Worm (Caenorhabditis elegans): Measurements from ENCODE around the gene F56C4.1.

F56C4.1 gene

DNA sequence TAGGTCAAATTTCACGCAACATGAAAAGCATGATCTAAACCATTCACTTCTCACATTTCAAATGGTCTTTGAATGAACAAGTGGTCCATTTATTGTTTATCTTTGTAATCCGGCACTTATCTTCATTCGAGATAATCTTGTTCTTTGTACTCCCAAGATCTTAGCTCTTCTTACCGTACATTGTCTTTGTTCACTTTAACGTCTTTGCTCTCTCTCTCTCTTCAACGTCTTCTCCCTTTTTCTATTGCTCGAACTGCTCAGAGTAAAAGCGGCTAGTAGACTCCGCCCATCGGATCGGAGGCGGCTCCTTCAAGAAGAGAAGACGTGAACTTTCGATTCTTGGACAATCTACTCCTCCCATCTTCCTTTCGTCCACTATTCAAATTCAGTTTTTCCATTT is at the start of gene F56C4.1:
Gene F56C4.1, plus strand, starts transcription at position 301 of the 400 bp plus-strand sequence.
- no peak for TF ChIP-seq ceh-14 (tag; optimal IDR thresholded peaks at IDR 0.05)

DNA sequence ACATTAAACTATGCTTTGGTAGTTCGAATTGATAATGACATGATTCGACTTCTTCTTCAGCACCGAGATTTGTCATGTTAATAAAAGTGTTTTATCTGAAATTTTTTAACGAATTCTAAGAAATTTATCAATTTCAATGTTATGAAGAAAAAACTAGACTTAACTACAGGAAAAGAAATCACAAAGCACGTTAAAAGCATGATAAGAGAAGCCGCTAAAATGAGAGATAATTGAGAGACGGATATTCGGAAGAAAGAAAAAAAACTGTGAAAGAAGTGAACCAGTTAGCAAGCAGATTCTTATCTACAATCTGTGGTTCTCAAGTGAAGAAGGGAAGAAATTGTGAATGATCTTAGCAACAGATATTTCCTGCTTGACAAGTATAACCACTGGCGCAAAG is 47.7 kb upstream of the F56C4.1 start, which contains the start of gene C43F9.4:
Gene C43F9.4, minus strand, starts transcription at position 101 of the 400 bp plus-strand sequence.
- TF ChIP-seq pha-4 (tag; optimal IDR thresholded peaks at IDR 0.05) (no peak), rnt-1 (tag; optimal IDR thresholded peaks at IDR 0.05) (no peak), ama-1 (optimal IDR thresholded peaks at IDR 0.05) (no peak), unc-55 (GFP tag; optimal IDR thresholded peaks at IDR 0.05) (no peak), elt-4 (tag; optimal IDR thresholded peaks at IDR 0.05) (no peak), ceh-18 (tag; optimal IDR thresholded peaks at IDR 0.05) (no peak), ceh-48 (tag; optimal IDR thresholded peaks at IDR 0.05) (no peak), ceh-9 (tag; optimal IDR thresholded peaks at IDR 0.05) (no peak), ceh-24 (tag; optimal IDR thresholded peaks at IDR 0.05) (no peak), sdc-2 (tag; optimal IDR thresholded peaks at IDR 0.05) (no peak), pqm-1 (tag; optimal IDR thresholded peaks at IDR 0.05) (no peak), ceh-2 (tag; optimal IDR thresholded peaks at IDR 0.05) (no peak), lin-11 (tag; optimal IDR thresholded peaks at IDR 0.05) (no peak), dmd-4 (tag; optimal IDR thresholded peaks at IDR 0.05; ENCODE audit: borderline replicate concordance) (no peak), fax-1 (tag; optimal IDR thresholded peaks at IDR 0.05) (no peak), ahr-1 (tag; optimal IDR thresholded peaks at IDR 0.05) (no peak), hlh-30 (tag; optimal IDR thresholded peaks at IDR 0.05; ENCODE audit: insufficient read depth) (no peak), C38D4.7 (GFP tag; optimal IDR thresholded peaks at IDR 0.05) (no peak)

DNA sequence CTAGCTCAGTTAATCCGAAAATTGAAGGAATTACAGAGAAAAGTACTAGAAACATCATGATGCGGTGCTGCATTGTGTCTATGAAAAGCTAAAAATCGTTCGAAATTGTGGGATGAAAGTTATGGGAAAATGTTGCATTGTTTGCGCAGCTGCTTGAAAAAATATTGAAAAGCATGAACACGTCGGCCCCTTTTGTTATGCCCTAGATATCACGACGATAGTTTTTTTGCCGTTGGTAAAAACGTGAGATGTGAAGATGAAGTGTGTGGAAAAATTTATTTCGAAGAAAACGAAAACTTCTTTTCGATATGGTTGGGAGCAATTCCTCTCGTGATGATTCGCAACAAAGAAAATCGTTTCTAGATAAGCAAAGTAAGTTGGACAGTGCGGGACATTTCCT is 46.1 kb upstream of the F56C4.1 start, which contains the start of the genes C43F9.5 and nkb-2:
Gene C43F9.5, minus strand, starts transcription at position 101 of the 400 bp plus-strand sequence.
Gene nkb-2, plus strand, starts transcription at position 277 of the 400 bp plus-strand sequence.
- TF ChIP-seq fax-1 (tag; optimal IDR thresholded peaks at IDR 0.05), result no peak
- no peak for TF ChIP-seq ceh-6 (GFP tag; optimal IDR thresholded peaks at IDR 0.05)
- no peak for TF ChIP-seq ceh-14 (tag; optimal IDR thresholded peaks at IDR 0.05)
- no peak for TF ChIP-seq nhr-11 (tag; optimal IDR thresholded peaks at IDR 0.05)
- no peak for TF ChIP-seq ceh-31 (tag; optimal IDR thresholded peaks at IDR 0.05)
- no peak for TF ChIP-seq fkh-6 (tag; optimal IDR thresholded peaks at IDR 0.05)
- no peak for TF ChIP-seq hlh-13 (GFP tag; optimal IDR thresholded peaks at IDR 0.05)
- no peak for TF ChIP-seq unc-42 (tag; optimal IDR thresholded peaks at IDR 0.05)
- no peak for TF ChIP-seq C38D4.7 (GFP tag; optimal IDR thresholded peaks at IDR 0.05)
- TF ChIP-seq ama-1 (optimal IDR thresholded peaks at IDR 0.05), result no peak
- TF ChIP-seq ahr-1 (tag; optimal IDR thresholded peaks at IDR 0.05), result no peak
- no peak for TF ChIP-seq zip-5 (tag; optimal IDR thresholded peaks at IDR 0.05)
- no peak for TF ChIP-seq unc-55 (GFP tag; optimal IDR thresholded peaks at IDR 0.05)
- TF ChIP-seq hlh-6 (tag; optimal IDR thresholded peaks at IDR 0.05), result no peak
- no peak for TF ChIP-seq ceh-34 (tag; optimal IDR thresholded peaks at IDR 0.05)
- no peak for TF ChIP-seq nhr-232 (tag; optimal IDR thresholded peaks at IDR 0.05)
- TF ChIP-seq rnt-1 (tag; optimal IDR thresholded peaks at IDR 0.05), result no peak
- TF ChIP-seq ceh-24 (tag; optimal IDR thresholded peaks at IDR 0.05), result no peak

DNA sequence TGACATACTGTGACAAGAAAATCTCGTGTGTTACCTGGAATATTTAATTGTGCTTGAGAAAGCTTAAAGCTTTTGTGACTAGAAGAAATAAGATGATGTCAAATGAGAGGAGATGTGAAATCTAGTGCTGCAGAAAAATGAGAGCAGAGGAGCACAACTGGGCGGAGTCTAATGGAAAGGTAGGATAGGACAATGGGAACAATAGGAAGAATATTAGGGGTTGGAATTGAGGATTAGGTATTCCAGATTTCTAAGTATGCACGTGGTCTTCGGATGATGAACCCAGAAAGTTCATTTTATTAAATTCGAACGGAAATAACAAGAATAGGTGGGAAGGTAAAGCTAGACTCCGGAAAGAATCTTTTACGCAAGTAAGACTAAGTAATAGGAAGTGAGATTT is 43.2 kb upstream of the F56C4.1 start, which contains the start of gene C43F9.7:
Gene C43F9.7, minus strand, starts transcription at position 101 of the 400 bp plus-strand sequence.
- TF ChIP-seq hlh-8 (tag; optimal IDR thresholded peaks at IDR 0.05), result no peak
- TF ChIP-seq elt-4 (tag; optimal IDR thresholded peaks at IDR 0.05), result no peak
- no peak for TF ChIP-seq ceh-6 (GFP tag; optimal IDR thresholded peaks at IDR 0.05)
- no peak for TF ChIP-seq unc-3 (GFP tag; conservative IDR thresholded peaks at IDR 0.05)
- no peak for TF ChIP-seq unc-3 (tag; optimal IDR thresholded peaks at IDR 0.05)
- no peak for TF ChIP-seq lin-11 (tag; optimal IDR thresholded peaks at IDR 0.05)
- no peak for TF ChIP-seq ahr-1 (tag; optimal IDR thresholded peaks at IDR 0.05)
- TF ChIP-seq ceh-31 (tag; optimal IDR thresholded peaks at IDR 0.05), result no peak
- no peak for TF ChIP-seq ceh-9 (tag; optimal IDR thresholded peaks at IDR 0.05)
- TF ChIP-seq unc-42 (tag; optimal IDR thresholded peaks at IDR 0.05), result no peak
- TF ChIP-seq ztf-16 (tag; optimal IDR thresholded peaks at IDR 0.05), result no peak

DNA sequence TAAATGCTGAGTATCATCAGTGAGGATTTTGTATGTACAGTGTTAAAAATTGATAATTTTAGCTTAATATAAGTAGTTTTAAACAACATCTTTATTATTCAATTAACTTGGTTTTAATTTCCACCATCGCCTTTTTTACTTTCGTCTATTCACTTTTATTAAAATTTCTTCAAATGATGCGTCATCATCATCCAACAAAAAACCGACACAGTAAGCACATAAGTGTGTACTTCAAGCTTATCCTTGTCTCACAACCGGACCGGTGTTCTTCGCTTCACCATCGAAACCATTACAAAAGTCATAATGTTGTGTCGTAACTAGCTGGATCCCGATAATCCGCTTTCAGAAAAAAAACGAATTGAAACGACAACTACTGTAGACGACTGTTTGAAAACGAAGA is 40.2 kb upstream of the F56C4.1 start, which contains the start of gene C43F9.11:
Gene C43F9.11, plus strand, starts transcription at position 301 of the 400 bp plus-strand sequence.
- TF ChIP-seq ceh-31 (tag; optimal IDR thresholded peaks at IDR 0.05), result no peak

Measured in whole organism, late embryonic.